Fruit fly (Drosophila melanogaster) whole organism, wandering third instar larva: ENCODE results near the gene Ran-like.

Experiments used
- Dfd ChIP-seq: fragments of >200 bp; optimal IDR thresholded peaks from 2 replicates; lab custom pipeline; 2017; ENCODE audit warnings: missing biosample characterization, missing genetic modification characterization
- Sp1 ChIP-seq: fragments of 200-800 bp; sonication (Bioruptor generic); optimal IDR thresholded peaks from 3 replicates; lab custom pipeline; 2019; ENCODE audit warnings: missing biosample characterization, mild to moderate bottlenecking, missing genetic modification characterization, moderate library complexity
- br ChIP-seq: fragments of 200-800 bp; sonication (Bioruptor generic); optimal IDR thresholded peaks from 2 replicates; lab custom pipeline; 2016; ENCODE audit warnings: missing biosample characterization, missing genetic modification characterization
- dmrt93B ChIP-seq: fragments of 200-800 bp; sonication (Bioruptor generic); optimal IDR thresholded peaks from 2 replicates; lab custom pipeline; 2018; ENCODE audit warnings: missing biosample characterization, mild to moderate bottlenecking, missing genetic modification characterization
- dsf ChIP-seq: sonication (Bioruptor generic); optimal IDR thresholded peaks from 2 replicates; lab custom pipeline; 2016; ENCODE audit warnings: missing biosample characterization, missing genetic modification characterization, borderline replicate concordance
- foxo ChIP-seq, 2 experiments: fragments of 200-800 bp; sonication (Bioruptor generic); optimal IDR thresholded peaks; 2 replicates in 1 of 2; 3 replicates in 1 of 2; lab custom pipeline; 2016 to 2017; ENCODE audit warnings: missing biosample characterization in 2 of 2, missing genetic modification characterization in 2 of 2
- lola ChIP-seq: fragments of >200 bp; optimal IDR thresholded peaks from 2 replicates; lab custom pipeline; 2017; ENCODE audit warnings: missing biosample characterization, missing genetic modification characterization

DNA sequence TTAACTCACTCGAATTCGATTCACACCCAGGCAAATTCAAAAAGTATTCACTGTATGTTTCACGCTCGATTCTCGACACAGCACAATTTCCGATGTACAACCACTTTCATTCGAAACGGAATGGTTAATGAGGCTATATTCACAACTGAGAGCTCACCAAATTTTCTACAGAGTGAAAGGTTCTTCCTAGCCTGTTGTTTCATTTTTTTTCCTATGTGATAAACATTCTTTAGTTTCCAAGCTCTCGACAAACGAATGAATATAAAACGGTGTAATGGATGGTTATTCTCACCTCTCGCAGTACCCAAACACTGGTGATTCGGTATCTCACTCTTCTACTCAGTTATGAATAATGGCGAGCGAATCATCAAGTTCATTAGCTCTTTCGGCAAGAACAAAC, 11.2 kb downstream of the Ran-like start, which contains the start of gene cocoon:
- TF ChIP-seq br (no peak), foxo (GFP tag; optimal IDR thresholded peaks at IDR 0.05; lab: Kevin White, UChicago) (no peak), Sp1 (GFP tag; lab: Kevin White, UChicago) (no peak), dsf (GFP tag; lab: Kevin White, UChicago) (no peak), lola (GFP tag; lab: Kevin White, UChicago) (no peak), Dfd (GFP tag; lab: Kevin White, UChicago) (no peak), dmrt93B (no peak)
